Comparison of ENCODE assay signal across 2 fruit fly cellular contexts in genomic region chr4:490760-491317, dm6.
TF ChIP-seq lines count a peak whose summit lies in the region.

No protein-coding gene starts in this region.

- no peak for TF ChIP-seq CTCF in whole organism, embryonic (GFP tag; optimal IDR thresholded peaks at IDR 0.05; lab: Kevin White, UChicago)

TF ChIP-seq in whole organism, embryonic, 481 proteins besides CTCF, POLR2A, EP300 and RAD21 (continues in another document):
- TF ChIP-seq Max (GFP tag; optimal IDR thresholded peaks at IDR 0.05; lab: Kevin White, UChicago): no peak
- TF ChIP-seq CG31365 (tag; optimal IDR thresholded peaks at IDR 0.05; lab: Kevin White, UChicago): no peak
- TF ChIP-seq cg (GFP tag; optimal IDR thresholded peaks at IDR 0.05; lab: Kevin White, UChicago): no peak
- TF ChIP-seq Side (GFP tag; optimal IDR thresholded peaks at IDR 0.05; lab: Kevin White, UChicago): no peak
- TF ChIP-seq salm (tag; optimal IDR thresholded peaks at IDR 0.05; lab: Kevin White, UChicago): no peak
- no peak for TF ChIP-seq ERR (GFP tag; optimal IDR thresholded peaks at IDR 0.05; lab: Kevin White, UChicago)
- TF ChIP-seq Deaf1 (tag; optimal IDR thresholded peaks at IDR 0.05; lab: Kevin White, UChicago): peak; percentile 14
- no peak for TF ChIP-seq Lim3 (GFP tag; IDR thresholded peaks at IDR 0.05; lab: Robert Waterston, UW)
- TF ChIP-seq chn (GFP tag; optimal IDR thresholded peaks at IDR 0.05; lab: Kevin White, UChicago): no peak
- peak; percentile 67 for TF ChIP-seq CG15514 (GFP tag; optimal IDR thresholded peaks at IDR 0.05; lab: Kevin White, UChicago)
- TF ChIP-seq CG34422 (GFP tag; IDR thresholded peaks at IDR 0.05; lab: Robert Waterston, UW): no peak
- no peak for TF ChIP-seq zf30C (GFP tag; optimal IDR thresholded peaks at IDR 0.05; lab: Kevin White, UChicago)
- TF ChIP-seq CG33557 (GFP tag; optimal IDR thresholded peaks at IDR 0.05; lab: Kevin White, UChicago): no peak
- no peak for TF ChIP-seq Elba2 (GFP tag; optimal IDR thresholded peaks at IDR 0.05; lab: Kevin White, UChicago)
- no peak for TF ChIP-seq Mad (GFP tag; optimal IDR thresholded peaks at IDR 0.05; lab: Kevin White, UChicago)
- no peak for TF ChIP-seq HmgD (GFP tag; optimal IDR thresholded peaks at IDR 0.05; lab: Kevin White, UChicago)
- no peak for TF ChIP-seq insv (GFP tag; optimal IDR thresholded peaks at IDR 0.05; lab: Kevin White, UChicago)
- TF ChIP-seq Doc2 (GFP tag; IDR thresholded peaks at IDR 0.05; lab: Robert Waterston, UW): no peak
- TF ChIP-seq her (GFP tag; optimal IDR thresholded peaks at IDR 0.05; lab: Kevin White, UChicago): no peak
- no peak for TF ChIP-seq mirr (GFP tag; optimal IDR thresholded peaks at IDR 0.05; lab: Kevin White, UChicago)
- TF ChIP-seq gsb (GFP tag; IDR thresholded peaks at IDR 0.05; lab: Robert Waterston, UW): no peak
- TF ChIP-seq CG12071 (GFP tag; optimal IDR thresholded peaks at IDR 0.05; lab: Kevin White, UChicago): no peak
- TF ChIP-seq Fer3 (tag; optimal IDR thresholded peaks at IDR 0.05; lab: Kevin White, UChicago): no peak
- no peak for TF ChIP-seq CG14965 (GFP tag; optimal IDR thresholded peaks at IDR 0.05; lab: Kevin White, UChicago; ENCODE audit: borderline replicate concordance)
- peak; percentile 22; the same call in 1 of the 2 replicates for TF ChIP-seq CG13287 (GFP tag; IDR thresholded peaks at IDR 0.05; lab: Robert Waterston, UW; ENCODE audit: partially characterized antibody)
- TF ChIP-seq Camta (GFP tag; optimal IDR thresholded peaks at IDR 0.05; lab: Kevin White, UChicago): no peak
- TF ChIP-seq CG8924 (tag; optimal IDR thresholded peaks at IDR 0.05; lab: Kevin White, UChicago): no peak
- no peak for TF ChIP-seq sc (optimal IDR thresholded peaks at IDR 0.05; lab: Kevin White, UChicago)
- TF ChIP-seq sc (GFP tag; optimal IDR thresholded peaks at IDR 0.05; lab: Kevin White, UChicago): no peak
- TF ChIP-seq CG14860 (GFP tag; IDR thresholded peaks at IDR 0.05; lab: Robert Waterston, UW; ENCODE audit: partially characterized antibody): 0 out of 3 replicates have a peak, but pooled peaks have one; percentile 15
- TF ChIP-seq CG8290 (GFP tag; optimal IDR thresholded peaks at IDR 0.05; lab: Kevin White, UChicago): no peak
- TF ChIP-seq CG8290 (tag; optimal IDR thresholded peaks at IDR 0.05; lab: Kevin White, UChicago): peak in 1 of 2 experiments; percentile 22
- TF ChIP-seq CG4820 (GFP tag; optimal IDR thresholded peaks at IDR 0.05; lab: Kevin White, UChicago): no peak
- no peak for TF ChIP-seq corto (GFP tag; optimal IDR thresholded peaks at IDR 0.05; lab: Kevin White, UChicago)
- no peak for TF ChIP-seq CG11723 (GFP tag; optimal IDR thresholded peaks at IDR 0.05; lab: Kevin White, UChicago)
- TF ChIP-seq CG11247 (GFP tag; IDR thresholded peaks at IDR 0.05; lab: Robert Waterston, UW): no peak
- TF ChIP-seq crc (GFP tag; optimal IDR thresholded peaks at IDR 0.05; lab: Kevin White, UChicago): no peak
- peak; percentile 80 for TF ChIP-seq pros (GFP tag; optimal IDR thresholded peaks at IDR 0.05; lab: Kevin White, UChicago)
- TF ChIP-seq pb (GFP tag; optimal IDR thresholded peaks at IDR 0.05; lab: Kevin White, UChicago): no peak
- TF ChIP-seq chm (GFP tag; IDR thresholded peaks at IDR 0.05; lab: Robert Waterston, UW): 0 out of 2 replicates have a peak, but pooled peaks have one; percentile 40
- no peak for TF ChIP-seq CG17802 (tag; optimal IDR thresholded peaks at IDR 0.05; lab: Kevin White, UChicago)
- TF ChIP-seq CG14710 (tag; optimal IDR thresholded peaks at IDR 0.05; lab: Kevin White, UChicago): no peak
- no peak for TF ChIP-seq Blimp-1 (GFP tag; optimal IDR thresholded peaks at IDR 0.05; lab: Kevin White, UChicago)
- TF ChIP-seq CG12659 (GFP tag; optimal IDR thresholded peaks at IDR 0.05; lab: Kevin White, UChicago): no peak
- TF ChIP-seq D19B (GFP tag; optimal IDR thresholded peaks at IDR 0.05; lab: Kevin White, UChicago): no peak
- TF ChIP-seq CG8388 (GFP tag; optimal IDR thresholded peaks at IDR 0.05; lab: Kevin White, UChicago): no peak
- no peak for TF ChIP-seq chinmo (GFP tag; IDR thresholded peaks at IDR 0.05; lab: Robert Waterston, UW; ENCODE audit: partially characterized antibody)

TF ChIP-seq in whole organism, prepupa, 60 proteins besides CTCF, POLR2A, EP300 and RAD21:
- TF ChIP-seq Smox (GFP tag; optimal IDR thresholded peaks at IDR 0.05; lab: Kevin White, UChicago): no peak
- TF ChIP-seq Sox14 (GFP tag; optimal IDR thresholded peaks at IDR 0.05; lab: Kevin White, UChicago): no peak
- TF ChIP-seq svp (GFP tag; lab: Kevin White, UChicago): peak; percentile 57
